Fruit fly (Drosophila melanogaster) whole organism, wandering third instar larva: ENCODE measurements around the gene Noc2.

ENCODE experiments used
- CrebA ChIP-seq: fragments of 200-800 bp; sonication (Bioruptor generic); optimal IDR thresholded peaks from 2 replicates; lab custom pipeline; 2016; ENCODE audit warnings: missing biosample characterization, mild to moderate bottlenecking, missing genetic modification characterization, borderline replicate concordance
- Dfd ChIP-seq: fragments of >200 bp; optimal IDR thresholded peaks from 2 replicates; lab custom pipeline; 2017; ENCODE audit warnings: missing biosample characterization, missing genetic modification characterization
- OdsH ChIP-seq: fragments of 200-800 bp; sonication (Bioruptor generic); optimal IDR thresholded peaks from 2 replicates; lab custom pipeline; 2016; ENCODE audit warnings: missing biosample characterization, mild to moderate bottlenecking, missing genetic modification characterization
- Sp1 ChIP-seq: fragments of 200-800 bp; sonication (Bioruptor generic); optimal IDR thresholded peaks from 3 replicates; lab custom pipeline; 2019; ENCODE audit warnings: missing biosample characterization, mild to moderate bottlenecking, missing genetic modification characterization, moderate library complexity
- brk ChIP-seq: fragments of 200-800 bp; sonication (Bioruptor generic); optimal IDR thresholded peaks from 2 replicates; lab custom pipeline; 2016; ENCODE audit warnings: missing biosample characterization, mild to moderate bottlenecking, missing genetic modification characterization
- dmrt93B ChIP-seq: fragments of 200-800 bp; sonication (Bioruptor generic); optimal IDR thresholded peaks from 2 replicates; lab custom pipeline; 2018; ENCODE audit warnings: missing biosample characterization, mild to moderate bottlenecking, missing genetic modification characterization
- foxo ChIP-seq, 2 experiments: fragments of 200-800 bp; sonication (Bioruptor generic); optimal IDR thresholded peaks; 2 replicates in 1 of 2; 3 replicates in 1 of 2; lab custom pipeline; 2016 to 2017; ENCODE audit warnings: missing biosample characterization in 2 of 2, missing genetic modification characterization in 2 of 2
- h ChIP-seq: fragments of 200-800 bp; sonication (Bioruptor generic); optimal IDR thresholded peaks from 3 replicates; lab custom pipeline; 2016; ENCODE audit warnings: missing biosample characterization, mild to moderate bottlenecking, missing genetic modification characterization
- lola ChIP-seq: fragments of >200 bp; optimal IDR thresholded peaks from 2 replicates; lab custom pipeline; 2017; ENCODE audit warnings: missing biosample characterization, missing genetic modification characterization
- pan ChIP-seq: fragments of >200 bp; optimal IDR thresholded peaks from 2 replicates; lab custom pipeline; 2017
- psq ChIP-seq: fragments of 200-800 bp; sonication (Bioruptor generic); optimal IDR thresholded peaks from 3 replicates; lab custom pipeline; 2017; ENCODE audit warnings: missing biosample characterization, mild to moderate bottlenecking, missing genetic modification characterization, moderate library complexity
- rgr ChIP-seq: fragments of 200-800 bp; sonication (Bioruptor generic); optimal IDR thresholded peaks from 3 replicates; lab custom pipeline; 2016; ENCODE audit warnings: missing biosample characterization, mild to moderate bottlenecking, missing genetic modification characterization
- sv ChIP-seq: fragments of 200-800 bp; sonication (Bioruptor generic); optimal IDR thresholded peaks from 3 replicates; lab custom pipeline; 2016; ENCODE audit warnings: missing biosample characterization, missing genetic modification characterization
- usp ChIP-seq: fragments of >200 bp; optimal IDR thresholded peaks from 2 replicates; lab custom pipeline; 2017; ENCODE audit warnings: missing biosample characterization, missing genetic modification characterization

DNA sequence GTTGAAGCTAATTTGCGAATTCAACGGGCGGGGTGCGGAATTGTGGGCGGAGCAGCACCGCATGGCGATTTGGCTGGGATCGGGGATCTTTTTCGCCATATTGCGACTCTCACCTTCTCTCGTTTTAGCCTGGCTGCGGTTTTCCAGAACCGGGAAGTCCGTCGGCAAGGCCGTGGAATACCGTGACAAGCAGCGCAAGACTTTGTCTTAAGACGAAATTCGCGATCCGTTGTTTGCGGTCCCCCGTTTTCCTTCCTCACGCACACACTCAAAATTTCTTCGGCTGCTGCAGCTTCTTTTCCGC is 15.7 kb downstream of the Noc2 start:
- no peak for TF ChIP-seq Dfd (GFP tag; lab: Kevin White, UChicago)
- TF ChIP-seq brk (GFP tag; lab: Kevin White, UChicago), result no peak
- TF ChIP-seq dmrt93B (GFP tag; lab: Kevin White, UChicago), result no peak
- TF ChIP-seq psq (GFP tag; lab: Kevin White, UChicago), result no peak
- TF ChIP-seq Sp1 (GFP tag; lab: Kevin White, UChicago), result no peak
- TF ChIP-seq pan, result no peak
- no peak for TF ChIP-seq lola (GFP tag; lab: Kevin White, UChicago)
- TF ChIP-seq foxo (GFP tag; optimal IDR thresholded peaks at IDR 0.05; lab: Kevin White, UChicago), result no peak
- TF ChIP-seq h, result no peak
- no peak for TF ChIP-seq CrebA (GFP tag; lab: Kevin White, UChicago)
- TF ChIP-seq sv, result no peak
- TF ChIP-seq usp (GFP tag; lab: Kevin White, UChicago), result no peak
- no peak for TF ChIP-seq OdsH (GFP tag; lab: Kevin White, UChicago)
- TF ChIP-seq rgr (GFP tag; lab: Kevin White, UChicago), result no peak
